Worm (Caenorhabditis elegans) whole organism, L2 larva: ENCODE data around the gene F21D9.1.

Experiments
- C34F6.9 ChIP-seq: fragments of 150-350 bp; optimal IDR thresholded peaks from 2 replicates; lab custom pipeline; 2014; ENCODE audit warnings: missing biosample characterization, missing genetic modification characterization
- F13H6.1 ChIP-seq: sonication (generic microtip); optimal IDR thresholded peaks from 2 replicates; lab custom pipeline; 2016; ENCODE audit warnings: missing genetic modification characterization, missing compliant biosample characterization
- R02D3.7 ChIP-seq: fragments of 150-350 bp; optimal IDR thresholded peaks from 2 replicates; lab custom pipeline; 2014; ENCODE audit warnings: missing biosample characterization, missing genetic modification characterization
- alr-1 ChIP-seq: fragments of 150-350 bp; optimal IDR thresholded peaks from 2 replicates; lab custom pipeline; 2014; ENCODE audit warnings: missing biosample characterization, missing genetic modification characterization
- ama-1 ChIP-seq: fragments of 150-350 bp; optimal IDR thresholded peaks from 2 replicates; lab custom pipeline; 2018; ENCODE audit warnings: inconsistent platforms
- blmp-1 ChIP-seq: sonication (generic microtip); optimal IDR thresholded peaks from 2 replicates; lab custom pipeline; 2017; ENCODE audit warnings: missing genetic modification characterization, mild to moderate bottlenecking, missing compliant biosample characterization, antibody characterized with exemption, moderate library complexity; ENCODE audit not compliant: insufficient read depth
- crh-2 ChIP-seq: sonication (generic microtip); optimal IDR thresholded peaks from 2 replicates; lab custom pipeline; 2017; ENCODE audit warnings: missing biosample characterization, missing genetic modification characterization
- dmd-4 ChIP-seq: sonication (generic microtip); optimal IDR thresholded peaks from 2 replicates; lab custom pipeline; 2017; ENCODE audit warnings: missing biosample characterization, missing genetic modification characterization
- egl-27 ChIP-seq: sonication (generic microtip); optimal IDR thresholded peaks from 3 replicates; lab custom pipeline; 2017; ENCODE audit warnings: missing biosample characterization, missing genetic modification reagents, missing genetic modification characterization
- elt-1 ChIP-seq: fragments of 150-350 bp; optimal IDR thresholded peaks from 2 replicates; lab custom pipeline; 2014; ENCODE audit warnings: missing biosample characterization, missing genetic modification characterization
- elt-3 ChIP-seq: sonication (generic microtip); optimal IDR thresholded peaks from 2 replicates; lab custom pipeline; 2017; ENCODE audit warnings: missing biosample characterization, missing genetic modification characterization
- fos-1 ChIP-seq: fragments of 150-350 bp; optimal IDR thresholded peaks from 2 replicates; lab custom pipeline; 2014; ENCODE audit warnings: missing biosample characterization, missing genetic modification characterization
- gmeb-1 ChIP-seq: fragments of 150-350 bp; optimal IDR thresholded peaks from 2 replicates; lab custom pipeline; 2014; ENCODE audit warnings: missing biosample characterization, missing genetic modification characterization
- lin-39 ChIP-seq: fragments of 150-350 bp; optimal IDR thresholded peaks from 2 replicates; lab custom pipeline; 2014; ENCODE audit warnings: missing biosample characterization, missing genetic modification reagents, missing genetic modification characterization
- lsy-2 ChIP-seq, 2 experiments: fragments of 150-350 bp in 1 of 2; sonication (generic microtip) in 1 of 2; optimal IDR thresholded peaks; 2 replicates each; lab custom pipeline; 2014 to 2017; ENCODE audit warnings: missing biosample characterization in 2 of 2, missing genetic modification characterization in 2 of 2
- mbf-1 ChIP-seq: sonication (generic microtip); optimal IDR thresholded peaks from 2 replicates; lab custom pipeline; 2017; ENCODE audit warnings: missing biosample characterization, missing genetic modification characterization
- mdl-1 ChIP-seq, 2 experiments: fragments of 150-350 bp in 1 of 2; sonication (generic microtip) in 1 of 2; optimal IDR thresholded peaks; 2 replicates each; lab custom pipeline; 2017; ENCODE audit warnings: missing biosample characterization in 2 of 2, missing genetic modification characterization in 2 of 2
- nhr-10 ChIP-seq: sonication (generic microtip); optimal IDR thresholded peaks from 2 replicates; lab custom pipeline; 2017; ENCODE audit warnings: missing biosample characterization, missing genetic modification characterization
- nhr-11 ChIP-seq: fragments of 150-350 bp; optimal IDR thresholded peaks from 2 replicates; lab custom pipeline; 2014; ENCODE audit warnings: missing biosample characterization, missing genetic modification characterization
- nhr-129 ChIP-seq: fragments of 150-350 bp; optimal IDR thresholded peaks from 2 replicates; lab custom pipeline; 2014; ENCODE audit warnings: missing biosample characterization, missing genetic modification characterization
- nhr-21 ChIP-seq: fragments of 150-350 bp; optimal IDR thresholded peaks from 2 replicates; lab custom pipeline; 2014; ENCODE audit warnings: missing biosample characterization, missing genetic modification characterization
- nhr-77 ChIP-seq: fragments of 150-350 bp; optimal IDR thresholded peaks from 2 replicates; lab custom pipeline; 2014; ENCODE audit warnings: missing biosample characterization, missing genetic modification characterization
- skn-1 ChIP-seq: sonication (generic microtip); optimal IDR thresholded peaks from 2 replicates; lab custom pipeline; 2017; ENCODE audit warnings: missing biosample characterization, missing genetic modification characterization
- sma-3 ChIP-seq: sonication (generic microtip); optimal IDR thresholded peaks from 2 replicates; lab custom pipeline; 2016; ENCODE audit warnings: missing genetic modification reagents, missing genetic modification characterization, missing compliant biosample characterization
- sma-9 ChIP-seq, 2 experiments: fragments of 150-350 bp in 1 of 2; sonication (generic microtip) in 1 of 2; optimal IDR thresholded peaks; 2 replicates each; lab custom pipeline; 2014 to 2016; ENCODE audit warnings: missing genetic modification characterization in 2 of 2, mild to moderate bottlenecking in 1 of 2, missing biosample characterization in 1 of 2, missing compliant biosample characterization in 1 of 2, missing genetic modification reagents in 1 of 2, moderate library complexity in 1 of 2
- unc-39 ChIP-seq: fragments of 150-350 bp; optimal IDR thresholded peaks from 2 replicates; lab custom pipeline; 2014; ENCODE audit warnings: missing biosample characterization, missing genetic modification characterization
- unc-62 ChIP-seq: fragments of 150-350 bp; optimal IDR thresholded peaks from 2 replicates; lab custom pipeline; 2014; ENCODE audit warnings: missing biosample characterization, missing genetic modification reagents, missing genetic modification characterization
- zag-1 ChIP-seq: fragments of 150-350 bp; optimal IDR thresholded peaks from 2 replicates; lab custom pipeline; 2014; ENCODE audit warnings: missing biosample characterization, missing genetic modification characterization
- ztf-1 ChIP-seq: fragments of 200-800 bp; sonication (Bioruptor generic); conservative IDR thresholded peaks from 2 replicates; pipeline ENCODE4 v1.3.6; 2022; ENCODE audit warnings: missing genetic modification characterization, missing compliant biosample characterization
- ztf-11 ChIP-seq: sonication (generic microtip); optimal IDR thresholded peaks from 2 replicates; lab custom pipeline; 2017; ENCODE audit warnings: missing biosample characterization, missing genetic modification characterization
- ztf-4 ChIP-seq: fragments of 150-350 bp; optimal IDR thresholded peaks from 2 replicates; lab custom pipeline; 2014; ENCODE audit warnings: missing biosample characterization, missing genetic modification characterization

The F21D9.1 gene

DNA sequence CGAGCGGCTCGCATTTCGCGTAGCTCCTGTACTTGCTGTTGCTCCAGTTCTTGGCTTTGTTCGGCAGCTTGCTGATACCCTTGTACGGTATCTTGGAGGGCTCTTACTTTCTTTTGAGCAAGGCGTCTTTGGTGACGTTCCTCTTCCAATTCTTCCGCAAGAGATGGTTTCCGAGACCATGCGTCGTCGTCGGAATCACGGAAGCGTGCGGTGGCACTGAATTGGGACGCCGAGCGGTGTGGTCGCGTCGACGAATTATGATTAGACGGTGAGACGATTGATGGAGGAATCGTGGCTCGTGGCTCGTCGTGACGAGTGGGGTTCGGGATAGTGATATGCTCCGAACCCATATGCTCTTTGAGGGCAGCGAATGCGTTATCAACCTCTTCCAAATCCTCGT, 12.1 kb downstream of the F21D9.1 start:
- TF ChIP-seq nhr-10 (tag; lab: Kevin White, UChicago) (no peak), F13H6.1 (no peak), mdl-1 (tag; optimal IDR thresholded peaks at IDR 0.05; lab: Kevin White, UChicago) (no peak), mbf-1 (tag; lab: Kevin White, UChicago) (no peak), gmeb-1 (tag; lab: Kevin White, UChicago) (no peak), unc-39 (no peak), sma-3 (no peak), nhr-129 (tag; lab: Kevin White, UChicago) (no peak), crh-2 (tag; lab: Kevin White, UChicago) (no peak)

DNA sequence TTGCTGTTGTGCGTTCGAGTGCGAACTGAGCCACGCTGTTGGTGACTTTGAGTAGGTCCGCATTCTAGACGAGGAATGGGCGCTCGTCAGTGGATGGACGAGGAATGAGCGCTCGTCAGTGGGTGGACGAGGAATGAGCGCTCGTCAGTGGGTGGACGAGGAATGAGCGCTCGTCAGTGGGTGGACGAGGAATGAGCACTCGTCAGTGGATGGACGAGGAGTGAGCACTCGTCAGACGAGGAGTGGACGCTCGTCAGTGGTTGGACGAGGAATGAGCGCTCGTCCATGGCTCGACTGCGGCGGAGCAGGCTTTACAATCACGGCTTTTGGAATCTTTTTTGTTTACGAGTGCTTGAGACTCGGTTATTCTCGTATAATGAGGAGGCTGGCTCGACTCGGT, 14.2 kb downstream of the F21D9.1 start:
- no peak for TF ChIP-seq alr-1 (tag; lab: Kevin White, UChicago)
- no peak for TF ChIP-seq blmp-1 (tag; lab: Kevin White, UChicago)
- no peak for TF ChIP-seq nhr-10 (tag; lab: Kevin White, UChicago)
- no peak for TF ChIP-seq fos-1 (tag; lab: Kevin White, UChicago)
- TF ChIP-seq lsy-2 (tag; optimal IDR thresholded peaks at IDR 0.05; lab: Kevin White, UChicago), result no peak

DNA sequence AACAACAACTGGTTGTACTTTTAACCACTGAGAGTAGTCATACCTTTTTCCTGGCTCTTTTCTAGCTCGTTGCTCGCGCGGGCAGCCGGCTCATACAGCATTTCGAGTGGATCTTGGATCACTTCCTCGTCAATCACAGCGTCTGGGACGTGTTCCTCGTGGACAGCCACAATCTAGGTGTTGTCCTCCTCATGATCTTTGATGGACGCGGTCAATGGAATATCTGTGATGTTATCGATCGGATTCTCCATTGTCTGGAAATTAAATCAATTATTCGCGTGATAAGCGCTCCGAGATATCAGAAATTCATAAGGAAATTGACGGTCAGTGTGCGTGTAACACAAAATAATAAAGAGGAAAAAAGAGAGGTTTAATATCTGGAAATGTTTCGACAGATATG, 15.6 kb downstream of the F21D9.1 start, which contains the start of gene F21D9.8:
Gene F21D9.8 (minus strand): TSS at position 101 of the 400 bp plus-strand sequence.
- no peak for TF ChIP-seq elt-1
- TF ChIP-seq nhr-77, result no peak

DNA sequence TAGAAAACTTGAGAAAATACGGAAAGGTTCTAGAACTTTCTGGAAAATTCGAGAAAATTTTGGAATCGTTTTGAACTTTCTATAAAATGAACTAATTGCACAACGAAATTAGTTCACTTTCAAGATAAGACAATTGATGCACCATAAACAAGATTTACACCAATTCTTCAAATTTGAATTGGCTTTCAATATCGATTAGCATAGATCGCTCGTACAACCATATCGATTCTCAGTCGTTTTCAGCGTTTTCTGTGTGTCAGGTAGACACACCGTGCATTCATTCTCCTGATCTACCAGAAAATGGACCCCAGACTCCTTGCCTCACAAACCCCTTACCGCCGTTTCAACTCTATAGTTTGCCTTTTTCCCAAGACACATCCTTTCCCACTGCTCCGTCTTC, 18.1 kb downstream of the F21D9.1 start, which contains the start of gene fbxb-117:
Gene fbxb-117 (plus strand): TSS at position 301 of the 400 bp plus-strand sequence.
- no peak for TF ChIP-seq blmp-1 (tag; lab: Kevin White, UChicago)
- no peak for TF ChIP-seq nhr-77
- TF ChIP-seq elt-3 (tag; lab: Kevin White, UChicago), result no peak
- no peak for TF ChIP-seq C34F6.9 (tag; lab: Kevin White, UChicago)
- TF ChIP-seq ztf-4 (tag; lab: Kevin White, UChicago), result no peak
- no peak for TF ChIP-seq nhr-11 (tag; lab: Kevin White, UChicago)
- TF ChIP-seq fos-1 (tag; lab: Kevin White, UChicago), result no peak
- TF ChIP-seq lin-39, result no peak
- TF ChIP-seq lsy-2 (tag; optimal IDR thresholded peaks at IDR 0.05; lab: Kevin White, UChicago), result no peak

DNA sequence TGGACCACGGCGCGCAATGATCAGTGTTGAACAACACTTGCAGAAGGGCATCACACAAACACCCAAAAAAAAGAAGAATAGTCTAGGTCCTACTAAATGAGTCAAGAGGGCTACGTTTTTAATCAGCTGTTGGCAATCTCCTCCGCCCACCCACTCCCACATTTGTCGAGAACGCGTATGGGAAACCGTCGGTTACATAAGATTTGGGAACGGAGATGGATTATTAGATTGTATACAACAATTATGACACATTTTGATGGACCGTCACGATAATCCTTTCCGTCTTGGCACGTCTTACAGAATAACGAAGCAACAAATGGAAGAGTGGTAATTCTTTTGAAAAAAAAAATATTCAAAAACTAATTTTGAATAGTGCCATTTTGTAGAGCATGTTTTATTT, 21.7 kb downstream of the F21D9.1 start:
- TF ChIP-seq skn-1, result no peak
- no peak for TF ChIP-seq ztf-1 (GFP tag; lab: Robert Waterston, UW)
- TF ChIP-seq dmd-4 (tag; lab: Kevin White, UChicago), result no peak
- TF ChIP-seq nhr-21 (tag; lab: Kevin White, UChicago), result no peak
- no peak for TF ChIP-seq unc-62 (GFP tag; lab: Kevin White, UChicago)
- no peak for TF ChIP-seq R02D3.7 (tag; lab: Kevin White, UChicago)
- no peak for TF ChIP-seq nhr-77
- no peak for TF ChIP-seq zag-1 (tag; lab: Kevin White, UChicago)
- TF ChIP-seq gmeb-1 (tag; lab: Kevin White, UChicago), result no peak
- no peak for TF ChIP-seq F13H6.1
- TF ChIP-seq, all 48 proteins: peak for 0

DNA sequence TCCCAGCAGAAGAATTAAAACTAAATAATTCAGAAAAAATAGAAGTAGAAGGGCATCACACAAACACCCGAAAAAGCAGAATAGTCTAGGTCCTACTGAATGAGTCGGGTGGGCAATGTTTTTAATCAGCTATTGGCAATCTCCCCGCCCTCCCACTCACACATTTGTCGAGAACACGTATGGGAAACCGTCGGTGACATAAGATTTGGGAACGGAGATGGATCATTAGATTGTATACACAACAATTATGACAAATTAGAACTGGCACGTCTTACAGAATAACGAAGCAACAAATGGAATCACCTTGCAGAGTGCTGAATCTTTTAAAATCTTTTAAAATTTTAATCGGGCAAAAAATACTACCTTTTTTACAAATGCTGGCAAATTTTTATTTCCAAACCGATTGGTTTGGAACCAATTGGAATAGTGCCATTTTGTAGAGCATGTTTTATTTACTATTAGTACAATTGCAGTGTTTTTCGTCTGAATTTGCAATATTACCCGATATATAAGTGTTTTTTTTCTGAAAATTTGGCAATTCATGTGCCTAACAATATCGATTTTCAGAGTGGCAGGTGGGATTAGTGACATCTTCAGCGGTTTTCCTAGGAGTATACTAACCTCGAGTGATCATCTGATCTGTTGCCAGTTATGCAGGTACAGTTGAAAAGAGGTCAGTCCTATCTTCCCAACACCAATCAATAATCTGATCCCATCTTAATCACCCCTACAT, 24.0 kb downstream of the F21D9.1 start, which contains the start of the genes F55C9.3 and fbxb-57:
Gene F55C9.3 (minus strand): TSS at position 101 of the 733 bp plus-strand sequence.
Gene fbxb-57 (plus strand): TSS at position 683 of the 733 bp plus-strand sequence.
- TF ChIP-seq ztf-11 (tag; lab: Kevin White, UChicago), result no peak
- TF ChIP-seq egl-27, result no peak
- no peak for TF ChIP-seq sma-9 (GFP tag; optimal IDR thresholded peaks at IDR 0.05; lab: Kevin White, UChicago)
- TF ChIP-seq sma-9 (tag; optimal IDR thresholded peaks at IDR 0.05; lab: Kevin White, UChicago), result no peak
- TF ChIP-seq sma-3, result no peak
- no peak for TF ChIP-seq zag-1 (tag; lab: Kevin White, UChicago)
- TF ChIP-seq ama-1 (lab: Kevin White, UChicago), result no peak
